Fruit fly (Drosophila melanogaster): ENCODE results near the gene Swt1.

The Swt1 gene

DNA sequence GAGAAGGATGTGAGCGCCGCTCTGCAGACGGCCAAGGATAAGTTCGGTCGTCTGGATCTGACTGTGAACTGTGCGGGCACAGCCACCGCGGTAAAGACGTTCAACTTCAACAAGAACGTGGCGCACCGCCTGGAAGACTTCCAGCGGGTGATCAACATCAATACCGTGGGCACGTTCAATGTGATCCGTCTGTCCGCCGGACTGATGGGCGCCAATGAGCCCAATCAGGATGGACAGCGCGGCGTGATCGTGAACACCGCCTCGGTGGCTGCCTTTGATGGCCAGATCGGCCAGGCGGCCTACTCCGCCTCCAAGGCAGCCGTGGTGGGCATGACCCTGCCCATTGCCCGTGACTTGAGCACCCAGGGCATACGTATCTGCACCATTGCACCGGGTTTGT is 1.8 kb upstream of the Swt1 start:
- TF ChIP-seq CG15696 (tag; optimal IDR thresholded peaks at IDR 0.05) (no peak), pb (GFP tag; optimal IDR thresholded peaks at IDR 0.05) (no peak), chinmo (GFP tag; IDR thresholded peaks at IDR 0.05; ENCODE audit: partially characterized antibody) (no peak), NfI (GFP tag; optimal IDR thresholded peaks at IDR 0.05) (no peak), Antp (GFP tag; optimal IDR thresholded peaks at IDR 0.05) (no peak), CG10654 (GFP tag; optimal IDR thresholded peaks at IDR 0.05) (no peak), CG30431 (GFP tag; optimal IDR thresholded peaks at IDR 0.05) (no peak), CG7963 (GFP tag; IDR thresholded peaks at IDR 0.05; ENCODE audit: partially characterized antibody) (no peak), cas (GFP tag; IDR thresholded peaks at IDR 0.05) (no peak), CG2116 (GFP tag; optimal IDR thresholded peaks at IDR 0.05) (no peak), CG11093 (GFP tag; IDR thresholded peaks at IDR 0.05) (no peak), CG12391 (tag; optimal IDR thresholded peaks at IDR 0.05) (no peak), p53 (GFP tag; optimal IDR thresholded peaks at IDR 0.05) (no peak), ap (GFP tag; IDR thresholded peaks at IDR 0.05) (no peak), Scr (GFP tag; IDR thresholded peaks at IDR 0.05; ENCODE audit: partially characterized antibody) (no peak), btn (GFP tag; optimal IDR thresholded peaks at IDR 0.05) (no peak), Ets65A (GFP tag) (no peak), CG6272 (GFP tag; IDR thresholded peaks at IDR 0.05) (no peak), Stat92E (GFP tag; optimal IDR thresholded peaks at IDR 0.05) (no peak), Hmr (GFP tag; optimal IDR thresholded peaks at IDR 0.05) (no peak)

DNA sequence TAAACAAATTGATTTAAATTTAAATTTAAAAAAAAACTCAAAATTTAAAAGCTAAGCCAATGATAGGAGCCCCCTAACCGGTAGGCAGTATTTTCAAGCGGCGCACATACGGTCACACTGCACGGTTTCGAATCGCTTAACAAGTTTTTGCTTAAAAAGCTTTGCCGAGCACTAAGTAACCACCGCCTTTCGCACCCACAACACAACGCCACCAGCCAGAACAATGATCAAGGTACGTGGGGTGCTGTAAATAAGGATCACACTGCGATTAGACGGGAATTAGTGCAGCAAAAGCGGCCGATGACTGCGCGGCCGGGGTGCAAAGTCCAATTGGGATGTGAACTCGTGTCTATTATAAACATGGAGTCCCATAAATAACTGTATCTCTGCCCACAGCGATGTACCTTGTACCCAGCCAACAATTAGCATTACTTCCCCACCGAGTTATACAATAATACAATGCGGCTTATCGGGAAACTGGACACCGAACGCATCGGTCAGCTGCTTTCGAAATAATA is 909 bp upstream of the Swt1 start, which contains the start of gene scu:
Gene scu, plus strand, starts transcription at position 101 of the 518 bp plus-strand sequence.
- TF ChIP-seq CG9817 (tag; optimal IDR thresholded peaks at IDR 0.05), result no peak
- TF ChIP-seq Med (GFP tag), result peak; percentile 74
- no peak for TF ChIP-seq CG5180 (GFP tag; optimal IDR thresholded peaks at IDR 0.05)
- TF ChIP-seq Sin3A (optimal IDR thresholded peaks at IDR 0.05), result peak; percentile 2
- TF ChIP-seq Drgx (GFP tag; IDR thresholded peaks at IDR 0.05), result peak; percentile 78
- TF ChIP-seq nom (GFP tag; optimal IDR thresholded peaks at IDR 0.05), result peak; percentile 98
- TF ChIP-seq unc-4 (GFP tag; IDR thresholded peaks at IDR 0.05; ENCODE audit: partially characterized antibody), result 0 out of 2 replicates have a peak, but pooled peaks have one; percentile 13
- TF ChIP-seq Hr78 (GFP tag; optimal IDR thresholded peaks at IDR 0.05), result no peak
- peak; percentile 50 for TF ChIP-seq mirr (GFP tag; optimal IDR thresholded peaks at IDR 0.05)
- no peak for TF ChIP-seq CG17385 (GFP tag; optimal IDR thresholded peaks at IDR 0.05)
- TF ChIP-seq BEAF-32 (GFP tag; optimal IDR thresholded peaks at IDR 0.05), result peak; percentile 25
- TF ChIP-seq zen (tag; optimal IDR thresholded peaks at IDR 0.05), result no peak
- no peak for TF ChIP-seq cg (GFP tag; optimal IDR thresholded peaks at IDR 0.05)
- TF ChIP-seq Sry-δ (GFP tag; optimal IDR thresholded peaks at IDR 0.05), result peak; percentile 25
- TF ChIP-seq croc (GFP tag; conservative IDR thresholded peaks at IDR 0.05), result no peak
- no peak for TF ChIP-seq CG4360 (GFP tag; IDR thresholded peaks at IDR 0.05)
- peak; percentile 40 for TF ChIP-seq exex (tag; optimal IDR thresholded peaks at IDR 0.05)
- TF ChIP-seq tgo (GFP tag; IDR thresholded peaks at IDR 0.05), result no peak
- 0 out of 2 replicates have a peak, but pooled peaks have one; percentile 5 for TF ChIP-seq CG13287 (GFP tag; IDR thresholded peaks at IDR 0.05; ENCODE audit: partially characterized antibody)
- TF ChIP-seq pzg (GFP tag; optimal IDR thresholded peaks at IDR 0.05), result peak; percentile 30
- TF ChIP-seq insv (GFP tag; optimal IDR thresholded peaks at IDR 0.05), result peak in 1 of 2 experiments; percentile 73
- no peak for TF ChIP-seq CG18476 (GFP tag; optimal IDR thresholded peaks at IDR 0.05)
- TF ChIP-seq CG9797 (GFP tag; optimal IDR thresholded peaks at IDR 0.05), result peak; percentile 40
- TF ChIP-seq ham (GFP tag; IDR thresholded peaks at IDR 0.05), result no peak
- peak; percentile 46 for TF ChIP-seq Dp (GFP tag; optimal IDR thresholded peaks at IDR 0.05)
- TF ChIP-seq Dref (GFP tag; IDR thresholded peaks at IDR 0.05), result 0 out of 2 replicates have a peak, but pooled peaks have one; percentile 27
- TF ChIP-seq gt (GFP tag; IDR thresholded peaks at IDR 0.05), result no peak
- peak; percentile 49 for TF ChIP-seq CG34376 (GFP tag; optimal IDR thresholded peaks at IDR 0.05)
- TF ChIP-seq MESR4 (GFP tag; optimal IDR thresholded peaks at IDR 0.05), result peak; percentile 60
- peak; percentile 60; the same call in 2 of the 3 replicates for TF ChIP-seq row (GFP tag; IDR thresholded peaks at IDR 0.05)

All from whole organism, embryonic.